Fruit fly (Drosophila melanogaster) whole organism, embryonic: ENCODE data around the gene CG45546.

Experiments used
- Atf-2 ChIP-seq: fragments of 200-800 bp; sonication (Bioruptor generic); optimal IDR thresholded peaks from 2 replicates; lab custom pipeline; 2016; ENCODE audit warnings: missing biosample characterization, missing genetic modification characterization
- CG10267 ChIP-seq: fragments of 200-800 bp; sonication (Bioruptor generic); optimal IDR thresholded peaks from 2 replicates; lab custom pipeline; 2018; ENCODE audit warnings: missing biosample characterization, mild to moderate bottlenecking, missing genetic modification characterization, moderate library complexity
- CG10959 ChIP-seq: fragments of 200-800 bp; sonication (Bioruptor generic); IDR thresholded peaks from 2 replicates; pipeline ENCODE4 v1.3.6; 2022; ENCODE audit warnings: missing biosample characterization, missing genetic modification characterization
- CG11504 ChIP-seq: fragments of 200-800 bp; sonication (Bioruptor generic); optimal IDR thresholded peaks from 3 replicates; lab custom pipeline; 2019; ENCODE audit warnings: missing biosample characterization, mild to moderate bottlenecking, missing genetic modification characterization, moderate library complexity
- CG12744 ChIP-seq: fragments of 200-800 bp; sonication (Bioruptor generic); optimal IDR thresholded peaks from 2 replicates; lab custom pipeline; 2016; ENCODE audit warnings: missing biosample characterization, missing genetic modification characterization
- CG13287 ChIP-seq: fragments of 200-800 bp; sonication (Bioruptor generic); IDR thresholded peaks from 2 replicates; pipeline ENCODE4 v1.3.6; 2022; ENCODE audit warnings: missing biosample characterization, missing genetic modification characterization; ENCODE audit not compliant: partially characterized antibody
- CG14441 ChIP-seq: fragments of 200-800 bp; sonication (Bioruptor generic); IDR thresholded peaks from 2 replicates; pipeline ENCODE4 v1.3.6; 2022; ENCODE audit warnings: missing biosample characterization, missing genetic modification characterization
- CG15011 ChIP-seq: fragments of 200-800 bp; sonication (Bioruptor generic); optimal IDR thresholded peaks from 3 replicates; lab custom pipeline; 2018; ENCODE audit warnings: missing biosample characterization, mild to moderate bottlenecking, missing genetic modification characterization
- CG17328 ChIP-seq: fragments of 200-800 bp; sonication (Bioruptor generic); IDR thresholded peaks from 2 replicates; pipeline ENCODE4 v1.3.6; 2022; ENCODE audit warnings: missing biosample characterization, missing genetic modification characterization
- CG18262 ChIP-seq: fragments of 200-800 bp; optimal IDR thresholded peaks from 3 replicates; lab custom pipeline; 2019; ENCODE audit warnings: missing biosample characterization, mild to moderate bottlenecking, missing genetic modification characterization, moderate library complexity
- CG2678 ChIP-seq: fragments of 200-800 bp; sonication (Bioruptor generic); optimal IDR thresholded peaks from 3 replicates; lab custom pipeline; 2019; ENCODE audit warnings: missing biosample characterization, mild to moderate bottlenecking, missing genetic modification characterization, moderate library complexity
- CG2875 ChIP-seq: fragments of 200-800 bp; sonication (Bioruptor generic); optimal IDR thresholded peaks from 2 replicates; lab custom pipeline; 2017; ENCODE audit warnings: missing biosample characterization, mild to moderate bottlenecking, missing genetic modification characterization, missing genetic modification reagents
- CG42726 ChIP-seq: fragments of 200-800 bp; sonication (Bioruptor generic); IDR thresholded peaks from 2 replicates; pipeline ENCODE4 v1.3.6; 2022; ENCODE audit warnings: missing biosample characterization, missing genetic modification characterization; ENCODE audit not compliant: partially characterized antibody
- CG4424 ChIP-seq: fragments of 200-800 bp; sonication (Bioruptor generic); optimal IDR thresholded peaks from 3 replicates; lab custom pipeline; 2016; ENCODE audit warnings: missing biosample characterization, missing genetic modification characterization
- CG6254 ChIP-seq: fragments of 200-800 bp; sonication (Bioruptor generic); optimal IDR thresholded peaks from 3 replicates; lab custom pipeline; 2017; ENCODE audit warnings: mild to moderate bottlenecking, missing biosample characterization, missing genetic modification reagents, missing genetic modification characterization
- CG7271 ChIP-seq: fragments of 200-800 bp; sonication (Bioruptor generic); optimal IDR thresholded peaks from 2 replicates; lab custom pipeline; 2018; ENCODE audit warnings: missing biosample characterization, mild to moderate bottlenecking, missing genetic modification characterization, moderate library complexity
- CG7839 ChIP-seq: fragments of 200-800 bp; sonication (Bioruptor generic); optimal IDR thresholded peaks from 3 replicates; lab custom pipeline; 2018; ENCODE audit warnings: missing biosample characterization, mild to moderate bottlenecking, missing genetic modification characterization, moderate library complexity
- CG9932 ChIP-seq: fragments of 200-800 bp; sonication (Bioruptor generic); IDR thresholded peaks from 2 replicates; pipeline ENCODE4 v1.3.6; 2022; ENCODE audit warnings: missing biosample characterization, missing genetic modification characterization
- CoRest ChIP-seq: fragments of 200-800 bp; sonication (Bioruptor generic); optimal IDR thresholded peaks from 3 replicates; lab custom pipeline; 2018; ENCODE audit warnings: missing biosample characterization, mild to moderate bottlenecking, missing genetic modification characterization, moderate library complexity
- D19A ChIP-seq: fragments of 200-800 bp; optimal IDR thresholded peaks from 3 replicates; lab custom pipeline; 2019; ENCODE audit warnings: missing biosample characterization, mild to moderate bottlenecking, missing genetic modification characterization, moderate library complexity
- Lhr ChIP-seq: fragments of 200-800 bp; sonication (Bioruptor generic); optimal IDR thresholded peaks from 3 replicates; lab custom pipeline; 2017; ENCODE audit warnings: mild to moderate bottlenecking, missing biosample characterization, missing genetic modification reagents, missing genetic modification characterization
- PHDP ChIP-seq: fragments of 200-800 bp; sonication (Bioruptor generic); optimal IDR thresholded peaks from 3 replicates; lab custom pipeline; 2018; ENCODE audit warnings: missing biosample characterization, mild to moderate bottlenecking, missing genetic modification characterization, moderate library complexity
- Ptx1 ChIP-seq: fragments of 200-800 bp; sonication (Bioruptor generic); IDR thresholded peaks from 2 replicates; pipeline ENCODE4 v1.3.6; 2022; ENCODE audit warnings: missing biosample characterization, missing genetic modification characterization
- Spps ChIP-seq: fragments of 200-800 bp; sonication (Bioruptor generic); optimal IDR thresholded peaks from 2 replicates; lab custom pipeline; 2018; ENCODE audit warnings: missing biosample characterization, mild to moderate bottlenecking, missing genetic modification characterization
- YL-1 ChIP-seq: fragments of 200-800 bp; sonication (Bioruptor generic); optimal IDR thresholded peaks from 3 replicates; lab custom pipeline; 2017; ENCODE audit warnings: missing biosample characterization, mild to moderate bottlenecking, missing genetic modification characterization
- bab2 ChIP-seq: fragments of 200-800 bp; sonication (Bioruptor generic); optimal IDR thresholded peaks from 2 replicates; lab custom pipeline; 2016; ENCODE audit warnings: missing biosample characterization, missing genetic modification characterization
- bsh ChIP-seq, 2 experiments: fragments of 200-800 bp; sonication (Bioruptor generic); optimal IDR thresholded peaks; 2 replicates each; lab custom pipeline; 2017 to 2018; ENCODE audit warnings: mild to moderate bottlenecking in 2 of 2, missing biosample characterization in 2 of 2, missing genetic modification characterization in 2 of 2, moderate library complexity in 1 of 2
- crol ChIP-seq: fragments of 200-800 bp; sonication (Bioruptor generic); IDR thresholded peaks from 2 replicates; pipeline ENCODE4 v1.3.6; 2022; ENCODE audit warnings: missing biosample characterization, missing genetic modification characterization
- danr ChIP-seq: fragments of 200-800 bp; sonication (Bioruptor generic); IDR thresholded peaks from 2 replicates; pipeline ENCODE4 v1.3.6; 2022; ENCODE audit warnings: missing biosample characterization, missing genetic modification characterization
- dmrt99B ChIP-seq: fragments of 200-800 bp; sonication (Bioruptor generic); optimal IDR thresholded peaks from 2 replicates; lab custom pipeline; 2018; ENCODE audit warnings: missing biosample characterization, mild to moderate bottlenecking, missing genetic modification characterization, moderate library complexity
- esg ChIP-seq: fragments of 200-800 bp; sonication (Bioruptor generic); conservative IDR thresholded peaks from 2 replicates; pipeline ENCODE4 v1.3.6; 2022; ENCODE audit warnings: missing biosample characterization, missing genetic modification characterization
- eve ChIP-seq, 2 experiments: fragments of >200 bp; optimal IDR thresholded peaks; 2 replicates each; lab custom pipeline; 2017; ENCODE audit warnings: missing biosample characterization in 2 of 2, missing genetic modification characterization in 2 of 2
- gem ChIP-seq: fragments of 200-800 bp; sonication (Bioruptor generic); optimal IDR thresholded peaks from 2 replicates; lab custom pipeline; 2019; ENCODE audit warnings: missing biosample characterization, mild to moderate bottlenecking, missing genetic modification characterization, moderate library complexity
- hkb ChIP-seq, 2 experiments: fragments of 200-800 bp in 1 of 2; fragments of >200 bp in 1 of 2; sonication (Bioruptor generic) in 1 of 2; IDR thresholded peaks in 1 of 2; optimal IDR thresholded peaks in 1 of 2; 2 replicates each; pipeline versions ENCODE4 v1.3.6 to Lab custom; 2017 to 2022; ENCODE audit warnings: missing biosample characterization in 1 of 2, missing genetic modification characterization in 1 of 2
- lilli ChIP-seq: fragments of 200-800 bp; sonication (Bioruptor generic); optimal IDR thresholded peaks from 3 replicates; lab custom pipeline; 2016; ENCODE audit warnings: missing biosample characterization, missing genetic modification characterization
- nau ChIP-seq: fragments of 200-800 bp; sonication (Bioruptor generic); optimal IDR thresholded peaks from 3 replicates; lab custom pipeline; 2017; ENCODE audit warnings: missing biosample characterization, mild to moderate bottlenecking, missing genetic modification characterization, missing genetic modification reagents
- oc ChIP-seq: fragments of 200-800 bp; sonication (Bioruptor generic); optimal IDR thresholded peaks from 2 replicates; lab custom pipeline; 2018; ENCODE audit warnings: missing biosample characterization, mild to moderate bottlenecking, missing genetic modification characterization, moderate library complexity
- phol ChIP-seq: fragments of 200-800 bp; sonication (Bioruptor generic); optimal IDR thresholded peaks from 3 replicates; lab custom pipeline; 2018; ENCODE audit warnings: missing biosample characterization, mild to moderate bottlenecking, missing genetic modification characterization, moderate library complexity
- ranshi ChIP-seq: fragments of 200-800 bp; sonication (Bioruptor generic); IDR thresholded peaks from 2 replicates; pipeline ENCODE4 v1.3.6; 2022; ENCODE audit warnings: missing biosample characterization, missing genetic modification characterization
- sens ChIP-seq: fragments of 200-800 bp; sonication (Bioruptor generic); peaks from one replicate; lab custom pipeline; 2016; ENCODE audit warnings: missing biosample characterization, missing genetic modification characterization
- sna ChIP-seq: fragments of 200-800 bp; sonication (Bioruptor generic); IDR thresholded peaks from 2 replicates; pipeline ENCODE4 v1.3.6; 2022; ENCODE audit warnings: missing biosample characterization, missing genetic modification characterization; ENCODE audit not compliant: partially characterized antibody
- sqz ChIP-seq: fragments of 200-800 bp; sonication (Bioruptor generic); optimal IDR thresholded peaks from 3 replicates; lab custom pipeline; 2018; ENCODE audit warnings: missing biosample characterization, mild to moderate bottlenecking, missing genetic modification characterization
- zf30C ChIP-seq: fragments of 200-800 bp; sonication (Bioruptor generic); optimal IDR thresholded peaks from 3 replicates; lab custom pipeline; 2018; ENCODE audit warnings: missing biosample characterization, mild to moderate bottlenecking, missing genetic modification characterization

CG45546 gene

DNA sequence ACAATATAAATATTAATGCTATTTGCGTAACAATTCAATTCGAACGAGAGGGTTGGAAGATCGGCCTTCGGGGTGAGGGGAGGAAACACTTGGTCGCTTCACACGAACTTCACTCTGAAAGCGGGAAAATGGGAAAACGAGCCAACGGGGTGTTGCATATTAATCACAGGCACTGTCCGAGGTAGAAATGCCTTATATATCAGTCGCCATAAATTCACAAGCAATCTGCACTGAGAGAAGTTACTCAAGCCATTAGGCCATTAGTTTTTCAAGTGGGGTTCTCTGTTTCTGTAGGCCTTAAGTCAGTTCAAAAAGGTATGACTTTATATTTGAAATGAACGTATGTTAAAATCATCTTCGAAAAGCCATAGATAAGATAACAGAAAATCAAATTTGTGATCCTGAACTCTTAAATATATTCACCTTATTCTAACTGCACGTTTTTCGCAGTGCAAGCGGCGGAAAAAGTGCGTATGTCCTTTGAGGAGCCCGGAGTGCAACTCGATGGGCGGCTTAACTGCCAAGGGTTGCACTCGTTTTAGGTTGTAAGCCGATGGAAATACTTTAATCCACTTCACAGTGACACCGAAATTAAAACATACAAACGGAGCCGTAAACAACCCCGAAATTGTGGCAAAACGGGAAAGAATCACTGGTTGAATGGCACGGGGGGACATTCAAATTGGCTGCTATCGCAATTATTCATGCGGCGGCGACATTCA lies 3.5 kb downstream of the CG45546 start (continued):
- TF ChIP-seq zf30C (peak; percentile 57), CG42726 (GFP tag; lab: Robert Waterston, UW) (no peak), sqz (peak; percentile 1), CG4424 (GFP tag; lab: Kevin White, UChicago) (peak; percentile 6), PHDP (no peak), Spps (tag; lab: Kevin White, UChicago) (peak; percentile 10), Lhr (GFP tag; lab: Kevin White, UChicago) (no peak), esg (GFP tag; lab: Robert Waterston, UW) (0 out of 2 replicates have a peak, but pooled peaks have one; percentile 7), CG11504 (tag; lab: Kevin White, UChicago) (peak; percentile 33), bsh (GFP tag; optimal IDR thresholded peaks at IDR 0.05; lab: Kevin White, UChicago) (no peak), CG10267 (tag; lab: Kevin White, UChicago) (peak; percentile 22), Ptx1 (0 out of 2 replicates have a peak, but pooled peaks have one; percentile 9), crol (peak; percentile 29; the same call in 1 of the 2 replicates), Atf-2 (GFP tag; lab: Kevin White, UChicago) (no peak), hkb (optimal IDR thresholded peaks at IDR 0.05; lab: Kevin White, UChicago) (no peak), hkb (GFP tag; IDR thresholded peaks at IDR 0.05; lab: Robert Waterston, UW) (no peak), CG7839 (tag; lab: Kevin White, UChicago) (peak; percentile 14), CG13287 (GFP tag; lab: Robert Waterston, UW) (no peak), CG14441 (no peak), eve (GFP tag; optimal IDR thresholded peaks at IDR 0.05; lab: Kevin White, UChicago) (peak in 1 of 2 experiments; percentile 3), sna (no peak), dmrt99B (tag; lab: Kevin White, UChicago) (peak; percentile 18), CG10959 (GFP tag; lab: Robert Waterston, UW) (peak; percentile 35; the same call in 1 of the 2 replicates), CG12744 (GFP tag; lab: Kevin White, UChicago) (no peak), CG2875 (GFP tag; lab: Kevin White, UChicago) (no peak), CG15011 (GFP tag; lab: Kevin White, UChicago) (no peak), nau (GFP tag; lab: Kevin White, UChicago) (no peak), danr (GFP tag; lab: Robert Waterston, UW) (no peak), YL-1 (GFP tag; lab: Kevin White, UChicago) (no peak), sens (GFP tag; lab: Kevin White, UChicago) (peak; percentile 75), lilli (GFP tag; lab: Kevin White, UChicago) (no peak), gem (peak; percentile 39), CG17328 (GFP tag; lab: Robert Waterston, UW) (peak; percentile 27; the same call in 1 of the 2 replicates), ranshi (GFP tag; lab: Robert Waterston, UW) (no peak), phol (tag; lab: Kevin White, UChicago) (peak; percentile 44), CG2678 (tag; lab: Kevin White, UChicago) (peak; percentile 28), CG6254 (GFP tag; lab: Kevin White, UChicago) (peak; percentile 3), CoRest (tag; lab: Kevin White, UChicago) (peak; percentile 10), CG18262 (tag; lab: Kevin White, UChicago) (peak; percentile 62), bab2 (peak; percentile 19), CG7271 (no peak), CG9932 (GFP tag; lab: Robert Waterston, UW) (no peak), oc (tag; lab: Kevin White, UChicago) (peak; percentile 61), D19A (peak; percentile 40)
- TF ChIP-seq, all 482 proteins: peak for 40
